Fruit fly (Drosophila melanogaster) S2 (cell line): Measurements from ENCODE around the gene GCS1.

Experiments used
- CG8478 ChIP-seq: fragments of >200 bp; optimal IDR thresholded peaks from 2 replicates; lab custom pipeline; 2018
- CTCF ChIP-seq, 2 experiments: fragments of >200 bp; optimal IDR thresholded peaks; 2 replicates each; lab custom pipeline; 2018

dm6 chrX:11355708-11356174 lies 7.9 kb upstream of the GCS1 start, which contains the start of gene dsh:
- TF ChIP-seq CTCF (optimal IDR thresholded peaks at IDR 0.05; lab: Kevin White, UChicago) (no peak), CG8478 (lab: Kevin White, UChicago) (no peak)
